Fruit fly (Drosophila melanogaster) whole organism, embryonic: ENCODE results near the gene Tim17b1.

Experiments
- CG12071 ChIP-seq: fragments of 200-800 bp; sonication (Bioruptor generic); optimal IDR thresholded peaks from 3 replicates; lab custom pipeline; 2018; ENCODE audit warnings: missing biosample characterization, mild to moderate bottlenecking, missing genetic modification characterization
- CG13624 ChIP-seq: fragments of 200-800 bp; sonication (Bioruptor generic); optimal IDR thresholded peaks from 2 replicates; lab custom pipeline; 2016; ENCODE audit warnings: missing biosample characterization, missing genetic modification characterization
- dm ChIP-seq: fragments of 200-800 bp; sonication (Bioruptor generic); optimal IDR thresholded peaks from 3 replicates; lab custom pipeline; 2016; ENCODE audit warnings: missing biosample characterization, missing genetic modification characterization
- twi ChIP-seq: fragments of 200-800 bp; optimal IDR thresholded peaks from 2 replicates; lab custom pipeline; 2019; ENCODE audit warnings: missing biosample characterization, mild to moderate bottlenecking, missing genetic modification characterization, moderate library complexity

DNA sequence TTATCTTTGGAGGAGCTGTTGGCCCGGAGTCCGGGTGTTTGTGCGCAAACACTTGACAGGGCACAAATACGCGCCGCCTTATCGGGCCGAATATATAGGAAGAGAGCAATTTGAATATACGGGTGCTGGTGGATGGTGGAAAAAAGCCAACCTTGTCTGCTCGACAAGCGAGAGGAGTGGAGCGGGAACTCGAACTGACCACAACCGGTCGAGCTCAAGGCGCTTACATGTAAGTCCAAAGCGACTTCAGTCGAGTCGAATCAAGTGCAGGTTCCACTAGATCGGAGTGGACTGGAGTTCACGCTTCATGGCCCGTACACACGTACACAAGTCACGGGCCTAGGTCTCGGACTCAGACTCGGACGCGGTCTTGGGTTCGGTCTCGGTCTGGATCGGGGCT lies 15.9 kb downstream of the Tim17b1 start:
- TF ChIP-seq twi, result no peak
- TF ChIP-seq CG12071 (GFP tag; lab: Kevin White, UChicago), result no peak
- TF ChIP-seq CG13624 (GFP tag; lab: Kevin White, UChicago), result no peak
- TF ChIP-seq dm (GFP tag; lab: Kevin White, UChicago), result no peak
